Worm (Caenorhabditis elegans): ENCODE results near the gene twk-32.

DNA sequence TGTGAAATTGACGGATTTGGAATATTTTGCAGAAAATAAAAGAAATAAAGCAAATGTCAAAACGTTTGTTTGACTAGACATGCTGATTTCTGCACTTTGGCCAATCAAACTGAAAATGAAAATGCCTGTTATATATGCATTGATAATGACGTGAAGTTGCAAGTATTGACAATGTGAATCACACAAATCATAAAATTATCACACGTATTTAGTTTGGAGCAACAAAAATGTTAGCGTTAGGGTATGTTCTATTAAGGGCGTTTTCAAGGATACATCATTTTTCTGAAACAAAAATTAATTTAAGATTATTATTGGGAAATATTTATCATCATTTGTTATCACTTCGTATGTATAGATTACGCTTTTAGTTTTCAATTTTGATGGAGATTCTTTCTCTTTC lies 44.6 kb upstream of the twk-32 start, which contains the start of gene cld-9:
- no peak for TF ChIP-seq pag-3 (tag; optimal IDR thresholded peaks at IDR 0.05; ENCODE audit: borderline replicate concordance)
- TF ChIP-seq ceh-24 (tag; optimal IDR thresholded peaks at IDR 0.05): no peak
- TF ChIP-seq ceh-34 (tag; optimal IDR thresholded peaks at IDR 0.05): no peak
- no peak for TF ChIP-seq T23F11.4 (GFP tag; optimal IDR thresholded peaks at IDR 0.05)
- no peak for TF ChIP-seq pqm-1 (tag; optimal IDR thresholded peaks at IDR 0.05)

All from whole organism, late embryonic.